Worm (Caenorhabditis elegans) whole organism, L4/young adult: Measurements from ENCODE around the gene twk-5.

Experiments
- dao-5 ChIP-seq: sonication (generic microtip); optimal IDR thresholded peaks from 2 replicates; lab custom pipeline; 2016; ENCODE audit warnings: missing genotype, missing genetic modification characterization, moderate library complexity, missing compliant biosample characterization
- him-1 ChIP-seq: sonication (generic microtip); optimal IDR thresholded peaks from 2 replicates; lab custom pipeline; 2016; ENCODE audit warnings: missing genotype, missing genetic modification reagents, missing genetic modification characterization, missing compliant biosample characterization

- TF ChIP-seq dao-5, result no peak
- no peak for TF ChIP-seq him-1 (tag; lab: Kevin White, UChicago)
These were observed 2.9 kb upstream of the twk-5 start, which contains the start of gene B0334.13 for ce11 chrII:11487999-11488398.
